Fruit fly (Drosophila melanogaster) whole organism, embryonic: ENCODE results near the gene CG31313.

Experiments used
- Asciz ChIP-seq: fragments of 200-800 bp; sonication (Bioruptor generic); optimal IDR thresholded peaks from 2 replicates; lab custom pipeline; 2017; ENCODE audit warnings: missing biosample characterization, mild to moderate bottlenecking, missing genetic modification characterization, missing genetic modification reagents
- BEAF-32 ChIP-seq: fragments of 200-800 bp; sonication (Bioruptor generic); optimal IDR thresholded peaks from 3 replicates; lab custom pipeline; 2017; ENCODE audit warnings: missing biosample characterization, missing genetic modification characterization, mild to moderate bottlenecking, moderate library complexity, missing genetic modification reagents
- Bgb ChIP-seq: fragments of 200-800 bp; sonication (Bioruptor generic); IDR thresholded peaks from 2 replicates; pipeline ENCODE4 v1.3.6; 2022; ENCODE audit warnings: missing biosample characterization, missing genetic modification characterization; ENCODE audit not compliant: partially characterized antibody
- CG10565 ChIP-seq: fragments of 200-800 bp; sonication (Bioruptor generic); optimal IDR thresholded peaks from 3 replicates; lab custom pipeline; 2016; ENCODE audit warnings: missing biosample characterization, mild to moderate bottlenecking, missing genetic modification characterization
- CG11093 ChIP-seq: fragments of 200-800 bp; sonication (Bioruptor generic); IDR thresholded peaks from 3 replicates; pipeline ENCODE4 v1.3.6; 2022; ENCODE audit warnings: missing biosample characterization, missing genetic modification characterization
- CG11247 ChIP-seq: fragments of 200-800 bp; sonication (Bioruptor generic); IDR thresholded peaks from 2 replicates; pipeline ENCODE4 v1.3.6; 2022; ENCODE audit warnings: missing biosample characterization, missing genetic modification characterization
- CG11560 ChIP-seq: fragments of 200-800 bp; sonication (Bioruptor generic); IDR thresholded peaks from 3 replicates; pipeline ENCODE4 v1.3.6; 2022; ENCODE audit warnings: missing biosample characterization, missing genetic modification characterization
- CG13296 ChIP-seq: fragments of 200-800 bp; sonication (Bioruptor generic); optimal IDR thresholded peaks from 3 replicates; lab custom pipeline; 2018; ENCODE audit warnings: missing biosample characterization, mild to moderate bottlenecking, missing genetic modification characterization
- CG14710 ChIP-seq: fragments of 200-800 bp; sonication (Bioruptor generic); optimal IDR thresholded peaks from 3 replicates; lab custom pipeline; 2019; ENCODE audit warnings: missing biosample characterization, mild to moderate bottlenecking, missing genetic modification characterization, moderate library complexity
- CG15269 ChIP-seq: fragments of 200-800 bp; sonication (Bioruptor generic); optimal IDR thresholded peaks from 2 replicates; lab custom pipeline; 2018; ENCODE audit warnings: missing biosample characterization, mild to moderate bottlenecking, missing genetic modification characterization, moderate library complexity
- CG3163 ChIP-seq: fragments of 200-800 bp; sonication (Bioruptor generic); optimal IDR thresholded peaks from 3 replicates; lab custom pipeline; 2016; ENCODE audit warnings: missing biosample characterization, missing genetic modification characterization
- CG7357 ChIP-seq: fragments of 200-800 bp; sonication (Bioruptor generic); IDR thresholded peaks from 3 replicates; pipeline ENCODE4 v1.3.6; 2022; ENCODE audit warnings: missing biosample characterization, missing genetic modification characterization
- CG9609 ChIP-seq: fragments of 200-800 bp; sonication (Bioruptor generic); optimal IDR thresholded peaks from 3 replicates; lab custom pipeline; 2016; ENCODE audit warnings: missing biosample characterization, missing genetic modification characterization
- CG9876 ChIP-seq: fragments of 200-800 bp; sonication (Bioruptor generic); optimal IDR thresholded peaks from 2 replicates; lab custom pipeline; 2016; ENCODE audit warnings: missing biosample characterization, missing genetic modification characterization
- Dip2 ChIP-seq: fragments of 200-800 bp; sonication (Bioruptor generic); IDR thresholded peaks from 2 replicates; pipeline ENCODE4 v1.3.6; 2022; ENCODE audit warnings: missing biosample characterization, missing genetic modification characterization
- E2f2 ChIP-seq: fragments of 200-800 bp; sonication (Bioruptor generic); IDR thresholded peaks from 2 replicates; pipeline ENCODE4 v1.3.6; 2022; ENCODE audit warnings: missing biosample characterization, missing genetic modification characterization
- Fer3 ChIP-seq: fragments of 200-800 bp; sonication (Bioruptor generic); optimal IDR thresholded peaks from 2 replicates; lab custom pipeline; 2018; ENCODE audit warnings: missing biosample characterization, mild to moderate bottlenecking, missing genetic modification characterization, moderate library complexity
- Hr39 ChIP-seq: fragments of >200 bp; optimal IDR thresholded peaks from 2 replicates; lab custom pipeline; 2017
- Hr51 ChIP-seq, 2 experiments: fragments of 200-800 bp; sonication (Bioruptor generic); optimal IDR thresholded peaks; 2 replicates in 1 of 2; 3 replicates in 1 of 2; lab custom pipeline; 2016 to 2018; ENCODE audit warnings: missing biosample characterization in 2 of 2, missing genetic modification characterization in 2 of 2, mild to moderate bottlenecking in 1 of 2, moderate library complexity in 1 of 2
- Hsf ChIP-seq: fragments of 200-800 bp; sonication (Bioruptor generic); optimal IDR thresholded peaks from 3 replicates; lab custom pipeline; 2016; ENCODE audit warnings: missing biosample characterization, missing genetic modification characterization
- MBD-R2 ChIP-seq: fragments of 200-800 bp; sonication (Bioruptor generic); IDR thresholded peaks from 2 replicates; pipeline ENCODE4 v1.3.6; 2022; ENCODE audit warnings: missing biosample characterization, missing genetic modification characterization
- NC2α ChIP-seq: fragments of 200-800 bp; sonication (Bioruptor generic); optimal IDR thresholded peaks from 2 replicates; lab custom pipeline; 2016; ENCODE audit warnings: missing biosample characterization, missing genetic modification characterization
- Neu2 ChIP-seq: fragments of 200-800 bp; sonication (Bioruptor generic); optimal IDR thresholded peaks from 3 replicates; lab custom pipeline; 2016; ENCODE audit warnings: missing biosample characterization, missing genetic modification characterization, borderline replicate concordance
- Oaz ChIP-seq: fragments of 200-800 bp; sonication (Bioruptor generic); IDR thresholded peaks from 2 replicates; pipeline ENCODE4 v1.3.6; 2022; ENCODE audit warnings: missing biosample characterization, missing genetic modification characterization
- Scr ChIP-seq: fragments of 200-800 bp; sonication (Bioruptor generic); IDR thresholded peaks from 2 replicates; pipeline ENCODE4 v1.3.6; 2022; ENCODE audit warnings: missing biosample characterization, missing genetic modification characterization; ENCODE audit not compliant: partially characterized antibody
- Side ChIP-seq: fragments of 200-800 bp; sonication (Bioruptor generic); optimal IDR thresholded peaks from 2 replicates; lab custom pipeline; 2016; ENCODE audit warnings: missing biosample characterization, missing genetic modification characterization
- Spps ChIP-seq: fragments of 200-800 bp; sonication (Bioruptor generic); optimal IDR thresholded peaks from 2 replicates; lab custom pipeline; 2018; ENCODE audit warnings: missing biosample characterization, mild to moderate bottlenecking, missing genetic modification characterization
- Ssrp ChIP-seq: fragments of 200-800 bp; sonication (Bioruptor generic); optimal IDR thresholded peaks from 2 replicates; lab custom pipeline; 2018; ENCODE audit warnings: missing biosample characterization, mild to moderate bottlenecking, missing genetic modification characterization, moderate library complexity
- YL-1 ChIP-seq: fragments of 200-800 bp; sonication (Bioruptor generic); optimal IDR thresholded peaks from 3 replicates; lab custom pipeline; 2017; ENCODE audit warnings: missing biosample characterization, mild to moderate bottlenecking, missing genetic modification characterization
- aop ChIP-seq: fragments of 200-800 bp; sonication (Bioruptor generic); IDR thresholded peaks from 2 replicates; pipeline ENCODE4 v1.3.6; 2022; ENCODE audit warnings: missing biosample characterization, missing genetic modification characterization
- chif ChIP-seq, 2 experiments: fragments of 200-800 bp; sonication (Bioruptor generic); optimal IDR thresholded peaks; 3 replicates each; lab custom pipeline; 2016; ENCODE audit warnings: missing biosample characterization in 2 of 2, missing genetic modification characterization in 2 of 2
- ci ChIP-seq: fragments of 200-800 bp; sonication (Bioruptor generic); IDR thresholded peaks from 3 replicates; pipeline ENCODE4 v1.3.6; 2022; ENCODE audit warnings: missing biosample characterization, missing genetic modification characterization
- crc ChIP-seq: fragments of 200-800 bp; sonication (Bioruptor generic); optimal IDR thresholded peaks from 2 replicates; lab custom pipeline; 2016; ENCODE audit warnings: missing biosample characterization, missing genetic modification characterization
- cwo ChIP-seq: fragments of 200-800 bp; sonication (Bioruptor generic); optimal IDR thresholded peaks from 3 replicates; lab custom pipeline; 2017; ENCODE audit warnings: missing biosample characterization, missing genetic modification characterization, mild to moderate bottlenecking, moderate library complexity, missing genetic modification reagents
- dan ChIP-seq: fragments of 200-800 bp; sonication (Bioruptor generic); IDR thresholded peaks from 2 replicates; pipeline ENCODE4 v1.3.6; 2022; ENCODE audit warnings: missing biosample characterization, missing genetic modification characterization
- dysf ChIP-seq: fragments of 200-800 bp; sonication (Bioruptor generic); IDR thresholded peaks from 3 replicates; pipeline ENCODE4 v1.3.6; 2022; ENCODE audit warnings: missing biosample characterization, missing genetic modification characterization
- fd64A ChIP-seq: fragments of 200-800 bp; sonication (Bioruptor generic); optimal IDR thresholded peaks from 3 replicates; lab custom pipeline; 2018; ENCODE audit warnings: missing biosample characterization, mild to moderate bottlenecking, missing genetic modification characterization
- fd96Cb ChIP-seq: fragments of 200-800 bp; sonication (Bioruptor generic); optimal IDR thresholded peaks from 2 replicates; lab custom pipeline; 2018; ENCODE audit warnings: missing biosample characterization, mild to moderate bottlenecking, missing genetic modification characterization, moderate library complexity
- gsb-n ChIP-seq: fragments of 200-800 bp; sonication (Bioruptor generic); optimal IDR thresholded peaks from 3 replicates; lab custom pipeline; 2018; ENCODE audit warnings: missing biosample characterization, mild to moderate bottlenecking, missing genetic modification characterization
- hbn ChIP-seq: fragments of 200-800 bp; sonication (Bioruptor generic); IDR thresholded peaks from 2 replicates; pipeline ENCODE4 v1.3.6; 2022; ENCODE audit warnings: missing biosample characterization, missing genetic modification characterization; ENCODE audit not compliant: partially characterized antibody
- hth ChIP-seq: fragments of >200 bp; optimal IDR thresholded peaks from 2 replicates; lab custom pipeline; 2017; ENCODE audit warnings: inconsistent platforms
- jing ChIP-seq: fragments of 200-800 bp; sonication (Bioruptor generic); optimal IDR thresholded peaks from 2 replicates; lab custom pipeline; 2018; ENCODE audit warnings: missing biosample characterization, mild to moderate bottlenecking, missing genetic modification characterization
- knrl ChIP-seq: fragments of 200-800 bp; sonication (Bioruptor generic); IDR thresholded peaks from 3 replicates; pipeline ENCODE4 v1.3.6; 2022; ENCODE audit warnings: missing biosample characterization, missing genetic modification characterization; ENCODE audit not compliant: partially characterized antibody
- nmo ChIP-seq: fragments of 200-800 bp; sonication (Bioruptor generic); optimal IDR thresholded peaks from 2 replicates; lab custom pipeline; 2018; ENCODE audit warnings: missing biosample characterization, mild to moderate bottlenecking, missing genetic modification characterization, moderate library complexity
- prd ChIP-seq, 3 experiments: fragments of >200 bp in 2 of 3; fragments of 200-800 bp in 1 of 3; sonication (Bioruptor generic) in 1 of 3; optimal IDR thresholded peaks in 2 of 3; IDR thresholded peaks in 1 of 3; 2 replicates in 2 of 3; 3 replicates in 1 of 3; pipeline versions ENCODE4 v1.3.6 to Lab custom; 2017 to 2022; ENCODE audit warnings: missing biosample characterization in 1 of 3, missing genetic modification characterization in 1 of 3
- sisA ChIP-seq: fragments of 200-800 bp; sonication (Bioruptor generic); IDR thresholded peaks from 2 replicates; pipeline ENCODE4 v1.3.6; 2022; ENCODE audit warnings: missing biosample characterization, missing genetic modification characterization
- tll ChIP-seq, 2 experiments: fragments of 200-800 bp in 1 of 2; fragments of >200 bp in 1 of 2; sonication (Bioruptor generic) in 1 of 2; optimal IDR thresholded peaks; 2 replicates each; lab custom pipeline; 2017 to 2019; ENCODE audit warnings: missing biosample characterization in 2 of 2, missing genetic modification characterization in 2 of 2, mild to moderate bottlenecking in 1 of 2, moderate library complexity in 1 of 2
- vvl ChIP-seq: fragments of 200-800 bp; sonication (Bioruptor generic); IDR thresholded peaks from 2 replicates; pipeline ENCODE4 v1.3.6; 2022; ENCODE audit warnings: missing biosample characterization, missing genetic modification characterization

Gene CG31313

dm6 chr3R:14608892-14609692 is 41.9 kb upstream of the CG31313 start, which contains the start of gene CG14853 (continued):
- TF ChIP-seq fd96Cb = peak; percentile 64
- no peak for TF ChIP-seq Side (GFP tag; lab: Kevin White, UChicago)
- no peak for TF ChIP-seq Bgb (GFP tag; lab: Robert Waterston, UW)
- no peak for TF ChIP-seq hth (lab: Kevin White, UChicago)
- no peak for TF ChIP-seq CG11560 (tag; lab: Robert Waterston, UW)
- peak; percentile 56 for TF ChIP-seq sisA (GFP tag; lab: Robert Waterston, UW)
- TF ChIP-seq YL-1 (GFP tag; lab: Kevin White, UChicago) = peak; percentile 9
- TF ChIP-seq E2f2 (GFP tag; lab: Robert Waterston, UW) = peak; percentile 67; the same call in 1 of the 2 replicates
- no peak for TF ChIP-seq CG7357
- TF ChIP-seq CG9609 (GFP tag; lab: Kevin White, UChicago) = no peak
- TF ChIP-seq CG3163 (GFP tag; lab: Kevin White, UChicago) = peak; percentile 9
- 0 out of 3 replicates have a peak, but pooled peaks have one; percentile 45 for TF ChIP-seq CG11093
- peak; percentile 79 for TF ChIP-seq CG13296
- TF ChIP-seq NC2α = no peak
- TF ChIP-seq ci (GFP tag; lab: Robert Waterston, UW) = peak; percentile 88
- no peak for TF ChIP-seq CG10565 (GFP tag; lab: Kevin White, UChicago)
- TF ChIP-seq knrl (GFP tag; lab: Robert Waterston, UW) = no peak
- TF ChIP-seq Ssrp (tag; lab: Kevin White, UChicago) = peak; percentile 92
- peak; percentile 55 for TF ChIP-seq jing (GFP tag; lab: Kevin White, UChicago)
- TF ChIP-seq CG14710 (tag; lab: Kevin White, UChicago) = peak; percentile 45
- peak; percentile 85 for TF ChIP-seq fd64A
- no peak for TF ChIP-seq Hr39 (lab: Kevin White, UChicago)
- no peak for TF ChIP-seq dan (GFP tag; lab: Robert Waterston, UW)
- TF ChIP-seq crc (GFP tag; lab: Kevin White, UChicago) = no peak
- peak; percentile 43 for TF ChIP-seq Fer3 (tag; lab: Kevin White, UChicago)
- TF ChIP-seq aop (GFP tag; lab: Robert Waterston, UW) = peak; percentile 49; the same call in 1 of the 2 replicates
- no peak for TF ChIP-seq BEAF-32 (GFP tag; lab: Kevin White, UChicago)
- TF ChIP-seq tll (GFP tag; optimal IDR thresholded peaks at IDR 0.05; lab: Kevin White, UChicago) = no peak
- peak; percentile 81 for TF ChIP-seq vvl (GFP tag; lab: Robert Waterston, UW)
- peak; percentile 91 for TF ChIP-seq CG15269
- peak; percentile 46 for TF ChIP-seq CG11247 (GFP tag; lab: Robert Waterston, UW)
- peak; percentile 29 for TF ChIP-seq gsb-n
- TF ChIP-seq dysf (GFP tag; lab: Robert Waterston, UW) = peak; percentile 79; the same call in 2 of the 3 replicates
- TF ChIP-seq hbn (GFP tag; lab: Robert Waterston, UW) = no peak
- TF ChIP-seq chif (GFP tag; optimal IDR thresholded peaks at IDR 0.05; lab: Kevin White, UChicago) = peak; percentile 4 to 14
- peak in 1 of 2 experiments; percentile 96 for TF ChIP-seq Hr51 (GFP tag; optimal IDR thresholded peaks at IDR 0.05; lab: Kevin White, UChicago)
- TF ChIP-seq MBD-R2 = no peak
- peak; percentile 38 for TF ChIP-seq cwo (GFP tag; lab: Kevin White, UChicago)
- no peak for TF ChIP-seq Spps
- no peak for TF ChIP-seq CG9876
- TF ChIP-seq Oaz (GFP tag; lab: Robert Waterston, UW) = peak; percentile 45; the same call in 1 of the 2 replicates
- TF ChIP-seq Dip2 (GFP tag; lab: Robert Waterston, UW) = no peak
- no peak for TF ChIP-seq Scr (GFP tag; lab: Robert Waterston, UW)
- no peak for TF ChIP-seq prd (optimal IDR thresholded peaks at IDR 0.05; lab: Kevin White, UChicago)
- TF ChIP-seq prd (GFP tag; IDR thresholded peaks at IDR 0.05; lab: Robert Waterston, UW) = peak; percentile 78
- TF ChIP-seq Neu2 = no peak
- peak; percentile 53 for TF ChIP-seq Hsf (GFP tag; lab: Kevin White, UChicago)
- peak; percentile 62 for TF ChIP-seq Asciz (GFP tag; lab: Kevin White, UChicago)
- peak; percentile 85 for TF ChIP-seq nmo
